Worm (Caenorhabditis elegans) whole organism, young adult: ENCODE results near the gene K02D3.1.

Experiments used
- B0261.1 ChIP-seq: sonication (generic microtip); optimal IDR thresholded peaks from 2 replicates; lab custom pipeline; 2016; ENCODE audit warnings: mild to moderate bottlenecking, missing genetic modification characterization, moderate library complexity, missing compliant biosample characterization
- B0336.3 ChIP-seq: fragments of 200-800 bp; sonication (Bioruptor generic); IDR thresholded peaks from 2 replicates; pipeline ENCODE4 v1.3.6; 2022; ENCODE audit warnings: missing genetic modification characterization, missing compliant biosample characterization
- C06A6.2 ChIP-seq: fragments of 200-800 bp; sonication (Bioruptor generic); conservative IDR thresholded peaks from 2 replicates; pipeline ENCODE4 v1.3.6; 2022; ENCODE audit warnings: missing genetic modification characterization, missing compliant biosample characterization
- D2030.7 ChIP-seq: fragments of 200-800 bp; sonication (Bioruptor generic); IDR thresholded peaks from 2 replicates; pipeline ENCODE4 v1.3.6; 2022; ENCODE audit warnings: missing genetic modification reagents, missing genetic modification characterization, missing compliant biosample characterization
- F22D6.2 ChIP-seq: sonication (generic microtip); optimal IDR thresholded peaks from 2 replicates; lab custom pipeline; 2016; ENCODE audit warnings: mild to moderate bottlenecking, missing genetic modification characterization, missing compliant biosample characterization
- F33H1.4 ChIP-seq: fragments of 200-800 bp; sonication (Bioruptor generic); IDR thresholded peaks from 2 replicates; pipeline ENCODE4 v1.3.6; 2022; ENCODE audit warnings: missing genetic modification reagents, missing genetic modification characterization, missing compliant biosample characterization
- F37B4.10 ChIP-seq: fragments of 200-800 bp; sonication (Bioruptor generic); IDR thresholded peaks from 2 replicates; pipeline ENCODE4 v1.3.6; 2022; ENCODE audit warnings: missing genetic modification characterization, missing compliant biosample characterization
- F52B5.7 ChIP-seq: sonication (generic microtip); optimal IDR thresholded peaks from 2 replicates; lab custom pipeline; 2016; ENCODE audit warnings: mild to moderate bottlenecking, missing genetic modification characterization, missing compliant biosample characterization
- F57A8.1 ChIP-seq: fragments of 200-800 bp; sonication (Bioruptor generic); optimal IDR thresholded peaks from 2 replicates; lab custom pipeline; 2018; ENCODE audit warnings: mild to moderate bottlenecking, missing genetic modification characterization, moderate library complexity, missing compliant biosample characterization
- K12H6.12 ChIP-seq: fragments of 200-800 bp; sonication (Bioruptor generic); optimal IDR thresholded peaks from 2 replicates; lab custom pipeline; 2018; ENCODE audit warnings: mild to moderate bottlenecking, missing genetic modification characterization, missing compliant biosample characterization
- Y67H2A.10 ChIP-seq: fragments of 200-800 bp; sonication (Bioruptor generic); conservative IDR thresholded peaks from 2 replicates; pipeline ENCODE4 v1.3.6; 2022; ENCODE audit warnings: missing genetic modification reagents, missing genetic modification characterization, missing compliant biosample characterization
- aptf-3 ChIP-seq: fragments of 200-800 bp; sonication (Bioruptor generic); IDR thresholded peaks from 2 replicates; pipeline ENCODE4 v1.3.6; 2022; ENCODE audit warnings: missing genetic modification characterization, missing compliant biosample characterization
- atf-7 ChIP-seq: sonication (generic microtip); optimal IDR thresholded peaks from 2 replicates; lab custom pipeline; 2017; ENCODE audit warnings: mild to moderate bottlenecking, missing genetic modification characterization, missing compliant biosample characterization
- attf-5 ChIP-seq: fragments of 200-800 bp; sonication (Bioruptor generic); optimal IDR thresholded peaks from 2 replicates; lab custom pipeline; 2018; ENCODE audit warnings: mild to moderate bottlenecking, missing genetic modification characterization, missing compliant biosample characterization
- bed-1 ChIP-seq: fragments of 200-800 bp; sonication (Bioruptor generic); IDR thresholded peaks from 2 replicates; pipeline ENCODE4 v1.3.6; 2022; ENCODE audit warnings: missing genetic modification reagents, missing genetic modification characterization, missing compliant biosample characterization
- cebp-1 ChIP-seq, 2 experiments: fragments of 200-800 bp in 1 of 2; sonication (Bioruptor generic) in 1 of 2; sonication (generic microtip) in 1 of 2; IDR thresholded peaks in 1 of 2; optimal IDR thresholded peaks in 1 of 2; 2 replicates each; pipeline versions ENCODE4 v1.3.6 to Lab custom; 2017 to 2022; ENCODE audit warnings: missing compliant biosample characterization in 2 of 2, missing genetic modification characterization in 2 of 2, mild to moderate bottlenecking in 1 of 2, missing genetic modification reagents in 1 of 2, moderate library complexity in 1 of 2
- ceh-100 ChIP-seq: fragments of 200-800 bp; sonication (Bioruptor generic); IDR thresholded peaks from 2 replicates; pipeline ENCODE4 v1.3.6; 2022; ENCODE audit warnings: missing genetic modification reagents, missing genetic modification characterization, missing compliant biosample characterization
- ceh-58 ChIP-seq: fragments of 200-800 bp; sonication (Bioruptor generic); IDR thresholded peaks from 2 replicates; pipeline ENCODE4 v1.3.6; 2022; ENCODE audit warnings: missing genetic modification characterization, missing compliant biosample characterization
- dox-1 ChIP-seq: fragments of 200-800 bp; sonication (Bioruptor generic); IDR thresholded peaks from 2 replicates; pipeline ENCODE4 v1.3.6; 2022; ENCODE audit warnings: missing genetic modification reagents, missing genetic modification characterization, missing compliant biosample characterization
- egl-18 ChIP-seq: fragments of 200-800 bp; sonication (Bioruptor generic); IDR thresholded peaks from 2 replicates; pipeline ENCODE4 v1.3.6; 2022; ENCODE audit warnings: missing genetic modification reagents, missing genetic modification characterization, missing compliant biosample characterization
- egl-44 ChIP-seq: fragments of 200-800 bp; sonication (Bioruptor generic); IDR thresholded peaks from 2 replicates; pipeline ENCODE4 v1.3.6; 2022; ENCODE audit warnings: missing genetic modification reagents, missing genetic modification characterization, missing compliant biosample characterization
- egrh-3 ChIP-seq: fragments of 200-800 bp; sonication (Bioruptor generic); IDR thresholded peaks from 2 replicates; pipeline ENCODE4 v1.3.6; 2022; ENCODE audit warnings: missing genetic modification reagents, missing genetic modification characterization, missing compliant biosample characterization
- ets-4 ChIP-seq: fragments of 200-800 bp; sonication (Bioruptor generic); optimal IDR thresholded peaks from 2 replicates; lab custom pipeline; 2018; ENCODE audit warnings: mild to moderate bottlenecking, missing genetic modification characterization, missing compliant biosample characterization
- fkh-3 ChIP-seq: sonication (generic microtip); optimal IDR thresholded peaks from 2 replicates; lab custom pipeline; 2016; ENCODE audit warnings: mild to moderate bottlenecking, missing genetic modification characterization, missing compliant biosample characterization
- him-1 ChIP-seq: sonication (generic microtip); optimal IDR thresholded peaks from 2 replicates; lab custom pipeline; 2016; ENCODE audit warnings: missing genotype, missing genetic modification reagents, missing genetic modification characterization, missing compliant biosample characterization
- lag-1 ChIP-seq: fragments of 200-800 bp; sonication (Bioruptor generic); IDR thresholded peaks from 2 replicates; pipeline ENCODE4 v1.3.6; 2022; ENCODE audit warnings: missing genetic modification reagents, missing genetic modification characterization, missing compliant biosample characterization
- let-526 ChIP-seq: fragments of 200-800 bp; sonication (Bioruptor generic); IDR thresholded peaks from 2 replicates; pipeline ENCODE4 v1.3.6; 2022; ENCODE audit warnings: missing genetic modification reagents, missing genetic modification characterization, missing compliant biosample characterization
- lin-40 ChIP-seq: sonication (generic microtip); optimal IDR thresholded peaks from 2 replicates; lab custom pipeline; 2016; ENCODE audit warnings: missing genetic modification characterization, mild to moderate bottlenecking, missing compliant biosample characterization, missing genotype, missing genetic modification reagents
- lin-54 ChIP-seq: fragments of 200-800 bp; sonication (Bioruptor generic); optimal IDR thresholded peaks from 2 replicates; lab custom pipeline; 2018; ENCODE audit warnings: mild to moderate bottlenecking, missing genetic modification characterization, missing compliant biosample characterization
- lir-1 ChIP-seq: fragments of 200-800 bp; sonication (Bioruptor generic); conservative IDR thresholded peaks from 2 replicates; pipeline ENCODE4 v1.3.6; 2022; ENCODE audit warnings: missing genetic modification reagents, missing genetic modification characterization, missing compliant biosample characterization
- madf-3 ChIP-seq: fragments of 200-800 bp; sonication (Bioruptor generic); IDR thresholded peaks from 2 replicates; pipeline ENCODE4 v1.3.6; 2022; ENCODE audit warnings: missing genetic modification reagents, missing genetic modification characterization, missing compliant biosample characterization
- madf-6 ChIP-seq: fragments of 200-800 bp; sonication (Bioruptor generic); IDR thresholded peaks from 2 replicates; pipeline ENCODE4 v1.3.6; 2022; ENCODE audit warnings: missing genetic modification reagents, missing genetic modification characterization, missing compliant biosample characterization
- mes-4 ChIP-seq: sonication (generic microtip); optimal IDR thresholded peaks from 2 replicates; lab custom pipeline; 2016; ENCODE audit warnings: missing genotype, missing genetic modification characterization, missing compliant biosample characterization
- mxl-1 ChIP-seq: sonication (generic microtip); optimal IDR thresholded peaks from 2 replicates; lab custom pipeline; 2016; ENCODE audit warnings: missing genetic modification characterization, missing compliant biosample characterization
- nhr-80 ChIP-seq: sonication (generic microtip); optimal IDR thresholded peaks from 2 replicates; lab custom pipeline; 2016; ENCODE audit warnings: missing genetic modification characterization, missing compliant biosample characterization
- pbrm-1 ChIP-seq: fragments of 200-800 bp; sonication (Bioruptor generic); IDR thresholded peaks from 2 replicates; pipeline ENCODE4 v1.3.6; 2022; ENCODE audit warnings: missing genetic modification reagents, missing genetic modification characterization, missing compliant biosample characterization
- snpc-1.1 ChIP-seq: sonication (generic microtip); optimal IDR thresholded peaks from 2 replicates; lab custom pipeline; 2017; ENCODE audit warnings: missing genetic modification characterization, mild to moderate bottlenecking, missing compliant biosample characterization, antibody characterized with exemption, moderate library complexity, missing genotype, missing genetic modification reagents; ENCODE audit not compliant: insufficient read depth
- somi-1 ChIP-seq: fragments of 200-800 bp; sonication (Bioruptor generic); optimal IDR thresholded peaks from 2 replicates; lab custom pipeline; 2018; ENCODE audit warnings: mild to moderate bottlenecking, missing genetic modification characterization, missing compliant biosample characterization
- sptf-2 ChIP-seq: fragments of 200-800 bp; sonication (Bioruptor generic); optimal IDR thresholded peaks from 2 replicates; lab custom pipeline; 2018; ENCODE audit warnings: mild to moderate bottlenecking, missing genetic modification characterization, missing compliant biosample characterization
- tbx-9 ChIP-seq: sonication (generic microtip); optimal IDR thresholded peaks from 2 replicates; lab custom pipeline; 2016; ENCODE audit warnings: borderline replicate concordance, missing genetic modification characterization, inconsistent platforms, missing compliant biosample characterization
- unc-62 ChIP-seq: fragments of 150-350 bp; optimal IDR thresholded peaks from 2 replicates; lab custom pipeline; 2014; ENCODE audit warnings: missing biosample characterization, missing genetic modification reagents, missing genetic modification characterization
- ztf-18 ChIP-seq: sonication (generic microtip); optimal IDR thresholded peaks from 2 replicates; lab custom pipeline; 2016; ENCODE audit warnings: missing genotype, mild to moderate bottlenecking, missing genetic modification characterization, missing compliant biosample characterization
- ztf-22 ChIP-seq: fragments of 200-800 bp; sonication (Bioruptor generic); optimal IDR thresholded peaks from 2 replicates; lab custom pipeline; 2018; ENCODE audit warnings: mild to moderate bottlenecking, missing genetic modification characterization, moderate library complexity, missing compliant biosample characterization
- ztf-25 ChIP-seq: fragments of 200-800 bp; sonication (Bioruptor generic); IDR thresholded peaks from 2 replicates; pipeline ENCODE4 v1.3.6; 2022; ENCODE audit warnings: missing genetic modification reagents, missing genetic modification characterization, missing compliant biosample characterization

K02D3.1 gene

ce11 chrX:13675444-13675843 lies 31.3 kb upstream of the K02D3.1 start (continued):
- TF ChIP-seq egrh-3 (peak; percentile 56; the same call in 1 of the 2 replicates), ztf-25 (GFP tag; lab: Robert Waterston, UW) (no peak), mxl-1 (tag; lab: Kevin White, UChicago) (no peak), atf-7 (peak; percentile 33), lin-54 (GFP tag; lab: Kevin White, UChicago) (no peak), lin-40 (no peak), dox-1 (GFP tag; lab: Robert Waterston, UW) (peak; percentile 82), ceh-100 (no peak), C06A6.2 (no peak), cebp-1 (GFP tag; IDR thresholded peaks at IDR 0.05; lab: Robert Waterston, UW) (peak; percentile 13; the same call in 1 of the 2 replicates), cebp-1 (tag; optimal IDR thresholded peaks at IDR 0.05; lab: Kevin White, UChicago) (peak; percentile 13), lag-1 (GFP tag; lab: Robert Waterston, UW) (no peak), attf-5 (GFP tag; lab: Kevin White, UChicago) (peak; percentile 44), egl-18 (GFP tag; lab: Robert Waterston, UW) (no peak), K12H6.12 (tag; lab: Kevin White, UChicago) (no peak), ztf-22 (GFP tag; lab: Kevin White, UChicago) (no peak), D2030.7 (GFP tag; lab: Robert Waterston, UW) (no peak), tbx-9 (tag; lab: Kevin White, UChicago) (no peak), madf-6 (GFP tag; lab: Robert Waterston, UW) (peak; percentile 53)

DNA sequence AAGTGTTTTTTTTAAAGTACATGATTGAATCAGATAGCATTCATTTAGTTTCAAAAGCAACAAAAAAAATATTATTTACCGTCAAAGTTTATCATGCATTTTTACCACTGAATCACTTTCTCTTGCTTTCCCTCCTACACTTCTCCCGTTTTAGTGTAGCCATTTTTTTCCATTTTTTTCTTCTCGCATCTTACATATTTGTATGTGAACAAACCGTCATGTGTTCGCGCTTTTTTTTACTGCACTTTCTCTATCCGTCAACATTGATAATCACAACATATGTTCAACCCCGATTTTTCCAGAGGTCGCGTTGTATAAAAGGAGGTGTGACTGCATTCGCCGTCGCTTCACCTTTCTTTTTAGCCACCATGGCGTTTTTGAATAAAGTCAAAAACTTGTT lies 29.8 kb upstream of the K02D3.1 start, which contains the start of gene gck-4:
TSS of gene gck-4 (plus strand) at position 301 of the 400 bp plus-strand sequence.
- TF ChIP-seq madf-3 (GFP tag; lab: Robert Waterston, UW): no peak
- no peak for TF ChIP-seq B0336.3 (GFP tag; lab: Robert Waterston, UW)
- TF ChIP-seq him-1 (tag; lab: Kevin White, UChicago): no peak
- TF ChIP-seq Y67H2A.10: no peak
- no peak for TF ChIP-seq mes-4 (tag; lab: Kevin White, UChicago)
- no peak for TF ChIP-seq F57A8.1 (GFP tag; lab: Kevin White, UChicago)
- no peak for TF ChIP-seq egl-44 (GFP tag; lab: Robert Waterston, UW)
- no peak for TF ChIP-seq B0261.1 (tag; lab: Kevin White, UChicago)
- no peak for TF ChIP-seq somi-1 (GFP tag; lab: Kevin White, UChicago)
- TF ChIP-seq snpc-1.1 (tag; lab: Kevin White, UChicago): no peak
- no peak for TF ChIP-seq dox-1 (GFP tag; lab: Robert Waterston, UW)
- no peak for TF ChIP-seq ceh-100
- no peak for TF ChIP-seq fkh-3 (tag; lab: Kevin White, UChicago)
- no peak for TF ChIP-seq pbrm-1 (GFP tag; lab: Robert Waterston, UW)
- no peak for TF ChIP-seq ets-4
- no peak for TF ChIP-seq D2030.7 (GFP tag; lab: Robert Waterston, UW)

DNA sequence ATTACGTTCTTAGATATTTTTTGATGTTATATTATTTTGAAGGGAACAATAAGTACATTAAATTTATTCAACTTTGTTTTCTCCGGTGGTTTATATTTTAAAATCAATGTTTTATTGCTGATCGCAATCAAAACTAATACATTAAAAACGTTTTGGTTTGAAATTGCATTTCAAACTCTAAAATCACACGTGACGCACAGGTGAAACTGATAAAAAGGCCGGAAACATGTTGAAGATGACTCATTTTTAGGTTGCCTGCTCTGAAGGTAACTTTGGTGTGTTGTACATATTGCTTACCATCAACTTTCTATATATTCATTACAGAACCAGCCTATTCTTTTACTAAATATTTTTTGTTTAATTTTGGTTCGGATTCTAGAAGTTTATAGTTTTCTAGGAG lies 21.0 kb upstream of the K02D3.1 start:
- TF ChIP-seq bed-1 (GFP tag; lab: Robert Waterston, UW) (no peak), nhr-80 (tag; lab: Kevin White, UChicago) (peak; percentile 41), lir-1 (no peak)
- TF ChIP-seq, all 124 proteins: peak for 1

ce11 chrX:13687111-13687512 lies 19.6 kb upstream of the K02D3.1 start:
- TF ChIP-seq F33H1.4 (GFP tag; lab: Robert Waterston, UW): no peak
- peak; percentile 16 for TF ChIP-seq ztf-18 (tag; lab: Kevin White, UChicago)
- no peak for TF ChIP-seq F52B5.7 (tag; lab: Kevin White, UChicago)
- TF ChIP-seq K12H6.12 (tag; lab: Kevin White, UChicago): peak; percentile 34
- TF ChIP-seq cebp-1 (GFP tag; IDR thresholded peaks at IDR 0.05; lab: Robert Waterston, UW): peak; percentile 91
- peak; percentile 98 for TF ChIP-seq cebp-1 (tag; optimal IDR thresholded peaks at IDR 0.05; lab: Kevin White, UChicago)
- TF ChIP-seq F22D6.2 (tag; lab: Kevin White, UChicago): no peak
- no peak for TF ChIP-seq mes-4 (tag; lab: Kevin White, UChicago)
- TF ChIP-seq lin-40: peak; percentile 50
- TF ChIP-seq unc-62: no peak
- no peak for TF ChIP-seq aptf-3 (GFP tag; lab: Robert Waterston, UW)
- no peak for TF ChIP-seq sptf-2 (GFP tag; lab: Kevin White, UChicago)
- TF ChIP-seq C06A6.2: 0 out of 2 replicates have a peak, but pooled peaks have one; percentile 27
- no peak for TF ChIP-seq F37B4.10 (GFP tag; lab: Robert Waterston, UW)
- TF ChIP-seq let-526 (GFP tag; lab: Robert Waterston, UW): no peak
- no peak for TF ChIP-seq ceh-58 (GFP tag; lab: Robert Waterston, UW)
